Worm (Caenorhabditis elegans): ENCODE measurements around the gene F14D7.12.

ce11 chrV:14322743-14323142 lies 22.9 kb downstream of the F14D7.12 start, which contains the start of gene F47B8.3:
- TF ChIP-seq npax-4 (tag; optimal IDR thresholded peaks at IDR 0.05) (no peak), lim-6 (tag; optimal IDR thresholded peaks at IDR 0.05) (no peak), unc-55 (GFP tag; optimal IDR thresholded peaks at IDR 0.05) (no peak), pha-4 (tag; optimal IDR thresholded peaks at IDR 0.05) (no peak), pqm-1 (tag; optimal IDR thresholded peaks at IDR 0.05) (no peak), nhr-11 (tag; optimal IDR thresholded peaks at IDR 0.05) (no peak), syd-9 (tag; optimal IDR thresholded peaks at IDR 0.05) (no peak), ahr-1 (tag; optimal IDR thresholded peaks at IDR 0.05) (no peak)

Data from whole organism, late embryonic.